Fruit fly (Drosophila melanogaster): ENCODE data around the gene CG14546.

The CG14546 gene

dm6 chr3R:25880198-25880970 is 42.0 kb downstream of the CG14546 start (continued):
- TF ChIP-seq Dbx (GFP tag; IDR thresholded peaks at IDR 0.05) (peak; percentile 7; the same call in 1 of the 3 replicates), repo (GFP tag; optimal IDR thresholded peaks at IDR 0.05) (peak; percentile 19), fd3F (GFP tag; optimal IDR thresholded peaks at IDR 0.05) (peak; percentile 36), cg (GFP tag; optimal IDR thresholded peaks at IDR 0.05) (peak; percentile 83)

- TF ChIP-seq CG6175 (GFP tag; IDR thresholded peaks at IDR 0.05) (no peak; the same call in 2 of the 3 replicates), Fer3 (tag; optimal IDR thresholded peaks at IDR 0.05) (peak; percentile 74), CG8765 (GFP tag; IDR thresholded peaks at IDR 0.05) (0 out of 2 replicates have a peak, but pooled peaks have one; percentile 24), gcm (GFP tag; optimal IDR thresholded peaks at IDR 0.05) (peak; percentile 62), CG6813 (GFP tag; optimal IDR thresholded peaks at IDR 0.05) (peak; percentile 70), sc (optimal IDR thresholded peaks at IDR 0.05) (no peak), sc (GFP tag; optimal IDR thresholded peaks at IDR 0.05) (peak; percentile 69), unc-4 (GFP tag; IDR thresholded peaks at IDR 0.05; ENCODE audit: partially characterized antibody) (no peak), BtbVII (GFP tag; optimal IDR thresholded peaks at IDR 0.05) (no peak), Tbp (GFP tag; optimal IDR thresholded peaks at IDR 0.05) (no peak), dmrt99B (tag; optimal IDR thresholded peaks at IDR 0.05) (peak; percentile 90), CG13296 (GFP tag; optimal IDR thresholded peaks at IDR 0.05) (peak; percentile 62), hbn (GFP tag; IDR thresholded peaks at IDR 0.05; ENCODE audit: partially characterized antibody) (no peak), CG8924 (tag; optimal IDR thresholded peaks at IDR 0.05) (peak; percentile 81), CG17186 (GFP tag; optimal IDR thresholded peaks at IDR 0.05) (peak; percentile 7), dan (GFP tag; IDR thresholded peaks at IDR 0.05) (no peak), CG10543 (GFP tag; optimal IDR thresholded peaks at IDR 0.05) (no peak), CG31365 (tag; optimal IDR thresholded peaks at IDR 0.05) (peak; percentile 56), ftz-f1 (GFP tag; optimal IDR thresholded peaks at IDR 0.05) (no peak), gro (GFP tag; optimal IDR thresholded peaks at IDR 0.05) (peak; percentile 34), Lhr (GFP tag; optimal IDR thresholded peaks at IDR 0.05) (peak; percentile 40), CG1603 (tag; optimal IDR thresholded peaks at IDR 0.05) (peak; percentile 77), CG12071 (GFP tag; optimal IDR thresholded peaks at IDR 0.05) (peak; percentile 74), NC2β (GFP tag; optimal IDR thresholded peaks at IDR 0.05) (peak; percentile 70), CG7271 (tag; optimal IDR thresholded peaks at IDR 0.05) (peak; percentile 39), CG10209 (GFP tag; optimal IDR thresholded peaks at IDR 0.05) (peak; percentile 54), mirr (GFP tag; optimal IDR thresholded peaks at IDR 0.05) (peak; percentile 59), Mrtf (GFP tag; IDR thresholded peaks at IDR 0.05) (no peak; the same call in 2 of the 3 replicates), dmrt11E (tag; optimal IDR thresholded peaks at IDR 0.05) (peak; percentile 80), Rfx (GFP tag; IDR thresholded peaks at IDR 0.05) (peak; percentile 89), CG11696 (GFP tag; IDR thresholded peaks at IDR 0.05) (no peak; the same call in 1 of the 2 replicates), fd102C (GFP tag; optimal IDR thresholded peaks at IDR 0.05) (no peak), cwo (GFP tag; optimal IDR thresholded peaks at IDR 0.05) (peak; percentile 47), psq (GFP tag; optimal IDR thresholded peaks at IDR 0.05) (no peak), CG1832 (GFP tag; optimal IDR thresholded peaks at IDR 0.05) (no peak), CG31388 (GFP tag; optimal IDR thresholded peaks at IDR 0.05) (no peak), cato (GFP tag; optimal IDR thresholded peaks at IDR 0.05; ENCODE audit: borderline replicate concordance) (peak; percentile 66), Xrp1 (GFP tag; IDR thresholded peaks at IDR 0.05) (peak; percentile 83), CG18011 (GFP tag; optimal IDR thresholded peaks at IDR 0.05) (peak; percentile 22), sug (tag; optimal IDR thresholded peaks at IDR 0.05) (peak; percentile 39), CG9817 (tag; optimal IDR thresholded peaks at IDR 0.05) (peak; percentile 68), Dip3 (GFP tag; optimal IDR thresholded peaks at IDR 0.05) (peak; percentile 64)
Observed at dm6 chr3R:25879324-25879766, 43.1 kb downstream of the CG14546 start.

Measured in whole organism, embryonic.